Worm (Caenorhabditis elegans) whole organism, early embryonic: ENCODE measurements around the gene csn-1.

Experiments used
- B0310.2 ChIP-seq: sonication (generic microtip); optimal IDR thresholded peaks from 2 replicates; lab custom pipeline; 2016; ENCODE audit warnings: mild to moderate bottlenecking, missing genetic modification characterization, missing compliant biosample characterization
- F13C5.2 ChIP-seq: sonication (generic microtip); optimal IDR thresholded peaks from 2 replicates; lab custom pipeline; 2017; ENCODE audit warnings: mild to moderate bottlenecking, missing genetic modification characterization, inconsistent platforms, missing compliant biosample characterization
- aly-1 ChIP-seq: sonication (generic microtip); optimal IDR thresholded peaks from 2 replicates; lab custom pipeline; 2016; ENCODE audit warnings: missing genetic modification characterization, missing compliant biosample characterization
- ama-1 ChIP-seq: fragments of 150-350 bp; optimal IDR thresholded peaks from 2 replicates; lab custom pipeline; 2014
- ceh-13 ChIP-seq: fragments of 200-800 bp; sonication (Bioruptor generic); optimal IDR thresholded peaks from 2 replicates; lab custom pipeline; 2018; ENCODE audit warnings: mild to moderate bottlenecking, missing genetic modification characterization, missing compliant biosample characterization
- ceh-36 ChIP-seq: sonication (generic microtip); optimal IDR thresholded peaks from 2 replicates; lab custom pipeline; 2016; ENCODE audit warnings: missing genetic modification characterization, inconsistent platforms, missing compliant biosample characterization
- ets-7 ChIP-seq: sonication (generic microtip); optimal IDR thresholded peaks from 2 replicates; lab custom pipeline; 2016; ENCODE audit warnings: missing genotype, missing genetic modification characterization, missing compliant biosample characterization
- flt-1 ChIP-seq: fragments of 200-800 bp; sonication (Bioruptor generic); IDR thresholded peaks from 2 replicates; pipeline ENCODE4 v1.3.6; 2022; ENCODE audit warnings: missing genetic modification characterization, missing compliant biosample characterization
- hmbx-1 ChIP-seq: sonication (generic microtip); optimal IDR thresholded peaks from 2 replicates; lab custom pipeline; 2016; ENCODE audit warnings: mild to moderate bottlenecking, missing genetic modification characterization, missing compliant biosample characterization
- hmg-4 ChIP-seq: fragments of 200-800 bp; sonication (Bioruptor generic); optimal IDR thresholded peaks from 2 replicates; lab custom pipeline; 2018; ENCODE audit warnings: mild to moderate bottlenecking, missing genetic modification characterization, missing compliant biosample characterization
- hnd-1 ChIP-seq: sonication (generic microtip); optimal IDR thresholded peaks from 2 replicates; lab custom pipeline; 2016; ENCODE audit warnings: missing genetic modification characterization, missing compliant biosample characterization
- pes-1 ChIP-seq: fragments of 200-800 bp; sonication (Bioruptor generic); IDR thresholded peaks from 2 replicates; pipeline ENCODE4 v1.3.6; 2022; ENCODE audit warnings: missing genetic modification reagents, missing genetic modification characterization, missing compliant biosample characterization
- scrt-1 ChIP-seq: fragments of 200-800 bp; sonication (Bioruptor generic); IDR thresholded peaks from 2 replicates; pipeline ENCODE4 v1.3.6; 2022; ENCODE audit warnings: missing genetic modification characterization, missing compliant biosample characterization
- sea-1 ChIP-seq: fragments of 200-800 bp; sonication (Bioruptor generic); conservative IDR thresholded peaks from 2 replicates; pipeline ENCODE4 v1.3.6; 2022; ENCODE audit warnings: missing genetic modification characterization, missing compliant biosample characterization
- tbx-11 ChIP-seq: fragments of 200-800 bp; sonication (Bioruptor generic); IDR thresholded peaks from 2 replicates; pipeline ENCODE4 v1.3.6; 2022; ENCODE audit warnings: missing genetic modification characterization, missing compliant biosample characterization
- tbx-37 ChIP-seq: fragments of 200-800 bp; sonication (Bioruptor generic); conservative IDR thresholded peaks from 2 replicates; pipeline ENCODE4 v1.3.6; 2022; ENCODE audit warnings: missing genetic modification reagents, missing genetic modification characterization, missing compliant biosample characterization
- tra-4 ChIP-seq: sonication (generic microtip); optimal IDR thresholded peaks from 2 replicates; lab custom pipeline; 2017; ENCODE audit warnings: missing genetic modification characterization, missing compliant biosample characterization

Gene csn-1

ce11 chrV:17819704-17820103 lies 50.7 kb downstream of the csn-1 start:
- TF ChIP-seq B0310.2 (no peak), ceh-36 (tag; lab: Kevin White, UChicago) (no peak), aly-1 (tag; lab: Kevin White, UChicago) (no peak), ama-1 (no peak), tbx-11 (GFP tag; lab: Robert Waterston, UW) (no peak), sea-1 (GFP tag; lab: Robert Waterston, UW) (no peak), tra-4 (tag; lab: Kevin White, UChicago) (no peak), ceh-13 (GFP tag; lab: Kevin White, UChicago) (no peak), hmg-4 (GFP tag; lab: Kevin White, UChicago) (no peak), tbx-37 (GFP tag; lab: Robert Waterston, UW) (no peak), F13C5.2 (tag; lab: Kevin White, UChicago) (no peak), hmbx-1 (tag; lab: Kevin White, UChicago) (no peak), pes-1 (GFP tag; lab: Robert Waterston, UW) (no peak), scrt-1 (GFP tag; lab: Robert Waterston, UW) (no peak), ets-7 (tag; lab: Kevin White, UChicago) (no peak)

- TF ChIP-seq ama-1: no peak
- no peak for TF ChIP-seq hnd-1
- no peak for TF ChIP-seq F13C5.2 (tag; lab: Kevin White, UChicago)
- no peak for TF ChIP-seq B0310.2
- no peak for TF ChIP-seq ceh-13 (GFP tag; lab: Kevin White, UChicago)
- no peak for TF ChIP-seq tbx-11 (GFP tag; lab: Robert Waterston, UW)
- no peak for TF ChIP-seq hmbx-1 (tag; lab: Kevin White, UChicago)
- TF ChIP-seq hmg-4 (GFP tag; lab: Kevin White, UChicago): no peak
- TF ChIP-seq pes-1 (GFP tag; lab: Robert Waterston, UW): no peak
These were observed 51.9 kb downstream of the csn-1 start, which contains the start of gene srh-298 for ce11 chrV:17818567-17818966. Gene srh-298 (plus strand): TSS chrV:17818867.

- TF ChIP-seq flt-1 (no peak), ceh-36 (tag; lab: Kevin White, UChicago) (no peak), F13C5.2 (tag; lab: Kevin White, UChicago) (no peak), scrt-1 (GFP tag; lab: Robert Waterston, UW) (no peak), aly-1 (tag; lab: Kevin White, UChicago) (peak; percentile 31), tbx-37 (GFP tag; lab: Robert Waterston, UW) (no peak), hmbx-1 (tag; lab: Kevin White, UChicago) (no peak)
These were observed 58.3 kb downstream of the csn-1 start for ce11 chrV:17812127-17812526.
